Fruit fly (Drosophila melanogaster): ENCODE results near the gene HDAC6.

HDAC6 gene

DNA sequence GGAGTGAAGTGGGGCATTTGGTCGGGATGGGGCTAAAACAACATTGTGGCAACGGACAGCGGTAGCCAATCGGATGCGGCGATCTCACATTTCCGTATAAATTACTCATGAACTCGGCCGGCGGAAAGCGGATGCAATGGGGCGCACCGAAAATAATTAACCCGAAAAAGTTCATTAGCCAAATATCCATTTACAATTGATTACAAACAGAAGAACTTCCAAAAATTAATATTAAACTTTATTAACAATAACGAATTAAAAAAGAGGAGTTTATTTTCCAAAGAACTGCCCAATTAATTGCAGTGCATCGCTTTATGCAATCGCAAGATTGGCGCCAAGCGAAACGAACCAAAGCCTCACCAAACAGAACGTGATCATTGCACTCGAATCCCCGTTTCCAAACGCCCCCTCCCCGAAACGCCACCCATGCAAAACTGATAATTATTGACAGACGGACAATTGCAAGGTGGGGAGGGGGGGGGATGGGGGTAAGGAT is 19.2 kb upstream of the HDAC6 start:
- TF ChIP-seq Mnt (GFP tag; optimal IDR thresholded peaks at IDR 0.05): peak; percentile 55
- peak; percentile 19 for TF ChIP-seq Hr96 (GFP tag; optimal IDR thresholded peaks at IDR 0.05)
- no peak for TF ChIP-seq Crg-1 (GFP tag; optimal IDR thresholded peaks at IDR 0.05)
- peak; percentile 76 for TF ChIP-seq cic (GFP tag; optimal IDR thresholded peaks at IDR 0.05)
- TF ChIP-seq CG7101 (tag; optimal IDR thresholded peaks at IDR 0.05): peak; percentile 90
- peak; percentile 75 for TF ChIP-seq CG12768 (GFP tag; optimal IDR thresholded peaks at IDR 0.05)
- peak; percentile 31 for TF ChIP-seq toe (GFP tag; optimal IDR thresholded peaks at IDR 0.05)
- TF ChIP-seq kay (GFP tag; ENCODE audit: borderline replicate concordance): no peak
- no peak for TF ChIP-seq cnc (optimal IDR thresholded peaks at IDR 0.05)
- TF ChIP-seq bab1 (GFP tag; optimal IDR thresholded peaks at IDR 0.05): peak; percentile 56
- TF ChIP-seq ovo (GFP tag; optimal IDR thresholded peaks at IDR 0.05): peak; percentile 60
- TF ChIP-seq CG5204 (GFP tag; optimal IDR thresholded peaks at IDR 0.05): peak; percentile 43
- TF ChIP-seq tj (GFP tag; optimal IDR thresholded peaks at IDR 0.05): peak; percentile 78
- TF ChIP-seq CG11617 (GFP tag; optimal IDR thresholded peaks at IDR 0.05): peak; percentile 90
- TF ChIP-seq CG14711 (tag; optimal IDR thresholded peaks at IDR 0.05): peak; percentile 83
- peak; percentile 70 for TF ChIP-seq Clk (GFP tag; optimal IDR thresholded peaks at IDR 0.05)
- TF ChIP-seq CG33017 (tag; optimal IDR thresholded peaks at IDR 0.05): peak; percentile 69
- TF ChIP-seq CG7045 (GFP tag; optimal IDR thresholded peaks at IDR 0.05): peak; percentile 72
- peak; percentile 76 for TF ChIP-seq pad (GFP tag; optimal IDR thresholded peaks at IDR 0.05)
- TF ChIP-seq CG1620 (GFP tag; optimal IDR thresholded peaks at IDR 0.05): peak; percentile 46

DNA sequence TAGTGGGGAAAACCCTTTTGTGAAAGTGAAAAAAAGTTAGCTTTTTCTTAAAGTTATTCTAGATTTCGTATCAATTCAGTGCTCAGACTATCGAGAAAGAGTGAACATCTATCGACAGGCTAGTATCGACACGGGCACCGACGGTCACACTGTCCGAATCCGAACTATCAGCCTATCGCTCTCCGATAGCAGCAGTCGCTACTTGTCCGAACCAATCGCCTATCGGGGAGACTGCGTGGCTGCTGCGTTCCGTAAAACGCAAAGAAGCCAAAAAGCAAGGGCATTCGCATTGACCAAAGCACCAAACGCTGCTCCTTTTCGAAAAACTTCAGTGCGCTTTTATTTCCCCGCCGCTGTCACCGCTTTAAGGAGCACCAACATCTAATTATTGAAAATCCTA is 13.8 kb upstream of the HDAC6 start, which contains the start of gene Top1:
Top1 (plus strand) TSS at position 190 of the 400 bp plus-strand sequence.
- TF ChIP-seq ovo (GFP tag; optimal IDR thresholded peaks at IDR 0.05): no peak
- no peak for TF ChIP-seq cic (GFP tag; optimal IDR thresholded peaks at IDR 0.05)
- peak; percentile 41 for TF ChIP-seq Crg-1 (GFP tag; optimal IDR thresholded peaks at IDR 0.05)
- TF ChIP-seq bab1 (GFP tag; optimal IDR thresholded peaks at IDR 0.05): no peak
- TF ChIP-seq CG12768 (GFP tag; optimal IDR thresholded peaks at IDR 0.05): no peak
- TF ChIP-seq pad (GFP tag; optimal IDR thresholded peaks at IDR 0.05): no peak
- TF ChIP-seq CG7045 (GFP tag; optimal IDR thresholded peaks at IDR 0.05): no peak
- TF ChIP-seq CG1620 (GFP tag; optimal IDR thresholded peaks at IDR 0.05): peak; percentile 73
- no peak for TF ChIP-seq Clk (GFP tag; optimal IDR thresholded peaks at IDR 0.05)
- no peak for TF ChIP-seq kay (GFP tag; ENCODE audit: borderline replicate concordance)
- TF ChIP-seq Mnt (GFP tag; optimal IDR thresholded peaks at IDR 0.05): peak; percentile 54
- TF ChIP-seq cnc (optimal IDR thresholded peaks at IDR 0.05): no peak
- TF ChIP-seq Hr96 (GFP tag; optimal IDR thresholded peaks at IDR 0.05): peak; percentile 49
- TF ChIP-seq CG11617 (GFP tag; optimal IDR thresholded peaks at IDR 0.05): no peak
- no peak for TF ChIP-seq CG14711 (tag; optimal IDR thresholded peaks at IDR 0.05)
- TF ChIP-seq CG7101 (tag; optimal IDR thresholded peaks at IDR 0.05): peak; percentile 33
- TF ChIP-seq CG5204 (GFP tag; optimal IDR thresholded peaks at IDR 0.05): no peak
- TF ChIP-seq tj (GFP tag; optimal IDR thresholded peaks at IDR 0.05): no peak
- peak; percentile 14 for TF ChIP-seq toe (GFP tag; optimal IDR thresholded peaks at IDR 0.05)
- no peak for TF ChIP-seq CG33017 (tag; optimal IDR thresholded peaks at IDR 0.05)

DNA sequence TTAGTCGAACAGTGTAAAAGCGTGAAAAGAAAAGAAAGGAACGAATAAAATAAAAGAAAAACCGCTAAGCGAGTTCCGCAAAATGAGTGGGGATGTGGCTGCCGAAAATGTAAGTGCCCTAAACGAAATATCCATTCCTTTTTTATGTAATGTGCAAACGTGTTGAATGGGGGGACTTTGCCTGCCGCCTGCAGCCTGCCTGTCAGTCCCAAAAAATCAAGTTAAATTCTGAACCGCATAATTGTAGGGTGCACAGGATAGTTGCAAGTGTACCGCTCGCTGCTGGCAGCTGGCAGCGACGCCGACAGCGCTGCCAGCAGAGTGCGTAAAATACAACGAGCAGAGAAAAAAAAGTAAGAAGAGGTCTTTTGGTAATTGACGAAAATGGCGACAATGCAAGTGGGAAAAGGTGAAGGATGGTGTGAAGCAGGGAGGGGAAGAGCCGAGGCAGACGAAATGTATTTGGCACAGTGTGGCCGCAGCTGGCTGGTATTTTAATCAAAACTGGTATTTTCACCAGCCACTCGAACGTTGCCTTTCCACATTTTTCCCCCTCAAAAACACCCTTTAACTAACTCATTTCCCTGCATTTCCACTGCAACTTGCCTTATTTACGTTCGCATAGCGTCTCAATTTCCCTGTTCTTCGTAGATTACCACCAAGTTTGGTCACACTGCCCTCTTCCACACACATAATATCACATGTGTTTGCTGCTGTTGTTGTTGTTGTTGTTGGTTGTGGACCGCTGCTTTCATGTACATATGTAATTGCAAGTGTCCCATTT is 13.2 kb upstream of the HDAC6 start:
- TF ChIP-seq CG7101 (tag; optimal IDR thresholded peaks at IDR 0.05): peak; percentile 31
- peak; percentile 54 for TF ChIP-seq tj (GFP tag; optimal IDR thresholded peaks at IDR 0.05)
- TF ChIP-seq bab1 (GFP tag; optimal IDR thresholded peaks at IDR 0.05): peak; percentile 40
- TF ChIP-seq pad (GFP tag; optimal IDR thresholded peaks at IDR 0.05): peak; percentile 63
- TF ChIP-seq CG1620 (GFP tag; optimal IDR thresholded peaks at IDR 0.05): peak; percentile 5
- TF ChIP-seq Crg-1 (GFP tag; optimal IDR thresholded peaks at IDR 0.05): peak; percentile 13
- TF ChIP-seq CG7045 (GFP tag; optimal IDR thresholded peaks at IDR 0.05): no peak
- peak; percentile 84 for TF ChIP-seq Mnt (GFP tag; optimal IDR thresholded peaks at IDR 0.05)
- TF ChIP-seq toe (GFP tag; optimal IDR thresholded peaks at IDR 0.05): no peak
- TF ChIP-seq cic (GFP tag; optimal IDR thresholded peaks at IDR 0.05): peak; percentile 38
- TF ChIP-seq CG11617 (GFP tag; optimal IDR thresholded peaks at IDR 0.05): no peak
- TF ChIP-seq CG5204 (GFP tag; optimal IDR thresholded peaks at IDR 0.05): no peak
- TF ChIP-seq CG12768 (GFP tag; optimal IDR thresholded peaks at IDR 0.05): no peak

- TF ChIP-seq toe (GFP tag; optimal IDR thresholded peaks at IDR 0.05) (no peak), CG5204 (GFP tag; optimal IDR thresholded peaks at IDR 0.05) (peak; percentile 19), pad (GFP tag; optimal IDR thresholded peaks at IDR 0.05) (no peak), CG14711 (tag; optimal IDR thresholded peaks at IDR 0.05) (no peak), CG12768 (GFP tag; optimal IDR thresholded peaks at IDR 0.05) (peak; percentile 38), tj (GFP tag; optimal IDR thresholded peaks at IDR 0.05) (peak; percentile 16), cnc (optimal IDR thresholded peaks at IDR 0.05) (no peak), CG11617 (GFP tag; optimal IDR thresholded peaks at IDR 0.05) (peak; percentile 46)
Observed at dm6 chrX:15320522-15320921, 12.6 kb upstream of the HDAC6 start.

DNA sequence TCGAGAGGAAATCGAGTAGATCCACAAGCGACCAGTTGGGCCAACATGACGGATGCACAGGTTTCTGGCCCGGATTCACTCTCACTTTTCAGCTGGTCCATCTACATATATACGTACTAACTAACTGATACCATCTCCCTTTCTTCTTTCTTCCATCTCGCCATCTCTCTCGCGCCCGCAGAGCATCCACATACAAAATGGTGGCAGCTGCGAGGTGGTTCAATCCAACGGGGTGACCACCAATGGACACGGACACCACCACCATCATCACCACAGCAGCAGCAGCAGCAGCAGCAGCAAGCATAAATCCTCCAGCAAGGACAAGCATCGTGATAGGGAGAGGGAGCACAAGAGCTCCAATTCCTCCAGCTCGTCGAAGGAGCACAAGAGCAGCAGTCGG is 12.1 kb upstream of the HDAC6 start:
- TF ChIP-seq Crg-1 (GFP tag; optimal IDR thresholded peaks at IDR 0.05) (no peak), kay (GFP tag; ENCODE audit: borderline replicate concordance) (no peak), CG12768 (GFP tag; optimal IDR thresholded peaks at IDR 0.05) (no peak), cic (GFP tag; optimal IDR thresholded peaks at IDR 0.05) (no peak), CG33017 (tag; optimal IDR thresholded peaks at IDR 0.05) (no peak), bab1 (GFP tag; optimal IDR thresholded peaks at IDR 0.05) (no peak), Mnt (GFP tag; optimal IDR thresholded peaks at IDR 0.05) (no peak), CG14711 (tag; optimal IDR thresholded peaks at IDR 0.05) (no peak), CG11617 (GFP tag; optimal IDR thresholded peaks at IDR 0.05) (no peak), CG7101 (tag; optimal IDR thresholded peaks at IDR 0.05) (no peak), toe (GFP tag; optimal IDR thresholded peaks at IDR 0.05) (no peak), cnc (optimal IDR thresholded peaks at IDR 0.05) (no peak), CG1620 (GFP tag; optimal IDR thresholded peaks at IDR 0.05) (no peak), Hr96 (GFP tag; optimal IDR thresholded peaks at IDR 0.05) (no peak), pad (GFP tag; optimal IDR thresholded peaks at IDR 0.05) (no peak), CG7045 (GFP tag; optimal IDR thresholded peaks at IDR 0.05) (no peak), CG5204 (GFP tag; optimal IDR thresholded peaks at IDR 0.05) (no peak), Clk (GFP tag; optimal IDR thresholded peaks at IDR 0.05) (no peak), ovo (GFP tag; optimal IDR thresholded peaks at IDR 0.05) (no peak)

Measured in whole organism, adult.